Fruit fly (Drosophila melanogaster): ENCODE results near the gene inaF-A.

Gene inaF-A

dm6 chrX:11685918-11686640 is 47.6 kb downstream of the inaF-A start (continued):
- peak; percentile 59 for TF ChIP-seq nau (GFP tag; optimal IDR thresholded peaks at IDR 0.05)
- peak; percentile 3 for TF ChIP-seq sd (tag; optimal IDR thresholded peaks at IDR 0.05)
- peak; percentile 4 for TF ChIP-seq CG12236 (GFP tag; optimal IDR thresholded peaks at IDR 0.05)
- no peak for TF ChIP-seq NfI (GFP tag; optimal IDR thresholded peaks at IDR 0.05)
- no peak for TF ChIP-seq tio (GFP tag; optimal IDR thresholded peaks at IDR 0.05)
- no peak for TF ChIP-seq dmrt11E (tag; optimal IDR thresholded peaks at IDR 0.05)
- TF ChIP-seq Nf-YC (tag; optimal IDR thresholded peaks at IDR 0.05) = peak; percentile 40
- no peak for TF ChIP-seq klu (GFP tag; IDR thresholded peaks at IDR 0.05)
- TF ChIP-seq CG3407 (GFP tag; optimal IDR thresholded peaks at IDR 0.05) = no peak
- peak; percentile 80 for TF ChIP-seq CG17385 (GFP tag; optimal IDR thresholded peaks at IDR 0.05)
- TF ChIP-seq CG6683 (GFP tag; optimal IDR thresholded peaks at IDR 0.05) = peak; percentile 61
- no peak for TF ChIP-seq CG2129 (GFP tag; IDR thresholded peaks at IDR 0.05; ENCODE audit: partially characterized antibody)
- TF ChIP-seq jigr1 (GFP tag; IDR thresholded peaks at IDR 0.05) = no peak
- TF ChIP-seq CG3838 (GFP tag; optimal IDR thresholded peaks at IDR 0.05) = no peak
- TF ChIP-seq CG12155 (GFP tag; optimal IDR thresholded peaks at IDR 0.05) = no peak
- no peak for TF ChIP-seq CG6791 (GFP tag; IDR thresholded peaks at IDR 0.05; ENCODE audit: partially characterized antibody)
- no peak for TF ChIP-seq CG14050 (GFP tag; IDR thresholded peaks at IDR 0.05)
- TF ChIP-seq pzg (GFP tag; optimal IDR thresholded peaks at IDR 0.05) = no peak
- TF ChIP-seq CG30020 (tag; optimal IDR thresholded peaks at IDR 0.05) = no peak
- no peak for TF ChIP-seq Blimp-1 (GFP tag; optimal IDR thresholded peaks at IDR 0.05)
- no peak for TF ChIP-seq CG9817 (tag; optimal IDR thresholded peaks at IDR 0.05)
- TF ChIP-seq insv (GFP tag; optimal IDR thresholded peaks at IDR 0.05) = no peak
- no peak for TF ChIP-seq CG8089 (GFP tag; optimal IDR thresholded peaks at IDR 0.05)
- no peak for TF ChIP-seq CG7745 (tag; optimal IDR thresholded peaks at IDR 0.05)
- TF ChIP-seq pho (GFP tag; optimal IDR thresholded peaks at IDR 0.05) = peak; percentile 27
- no peak for TF ChIP-seq Fer2 (tag; optimal IDR thresholded peaks at IDR 0.05)
- no peak for TF ChIP-seq CG10654 (GFP tag; optimal IDR thresholded peaks at IDR 0.05)
- no peak for TF ChIP-seq CG11723 (GFP tag; optimal IDR thresholded peaks at IDR 0.05)
- no peak for TF ChIP-seq CG10979 (tag; optimal IDR thresholded peaks at IDR 0.05)
- TF ChIP-seq CG12744 (GFP tag; optimal IDR thresholded peaks at IDR 0.05) = no peak
- no peak for TF ChIP-seq Dll (GFP tag; IDR thresholded peaks at IDR 0.05; ENCODE audit: partially characterized antibody)
- no peak for TF ChIP-seq CG3065 (GFP tag; optimal IDR thresholded peaks at IDR 0.05)
- peak; percentile 15 for TF ChIP-seq CG2875 (GFP tag; optimal IDR thresholded peaks at IDR 0.05)
- no peak for TF ChIP-seq MESR4 (GFP tag; optimal IDR thresholded peaks at IDR 0.05)
- peak; percentile 49 for TF ChIP-seq Meics (GFP tag; optimal IDR thresholded peaks at IDR 0.05)
- no peak for TF ChIP-seq CG5245 (GFP tag; optimal IDR thresholded peaks at IDR 0.05)
- no peak for TF ChIP-seq dimm (GFP tag; IDR thresholded peaks at IDR 0.05)
- TF ChIP-seq Doc2 (GFP tag; IDR thresholded peaks at IDR 0.05) = no peak
- no peak for TF ChIP-seq zf30C (GFP tag; optimal IDR thresholded peaks at IDR 0.05)
- no peak for TF ChIP-seq Gug (GFP tag; IDR thresholded peaks at IDR 0.05)
- TF ChIP-seq wor (GFP tag; IDR thresholded peaks at IDR 0.05) = no peak
- TF ChIP-seq CG7556 (GFP tag; optimal IDR thresholded peaks at IDR 0.05) = peak; percentile 28
- TF ChIP-seq sens (GFP tag) = peak; percentile 85
- peak; percentile 5 for TF ChIP-seq CG6254 (GFP tag; optimal IDR thresholded peaks at IDR 0.05)
- TF ChIP-seq ttk (GFP tag; IDR thresholded peaks at IDR 0.05) = no peak
- TF ChIP-seq ab (GFP tag; optimal IDR thresholded peaks at IDR 0.05) = no peak
- no peak for TF ChIP-seq dati (GFP tag; IDR thresholded peaks at IDR 0.05)
- TF ChIP-seq fd64A (GFP tag; optimal IDR thresholded peaks at IDR 0.05) = no peak
- TF ChIP-seq unc-4 (GFP tag; IDR thresholded peaks at IDR 0.05; ENCODE audit: partially characterized antibody) = 0 out of 2 replicates have a peak, but pooled peaks have one; percentile 37
- peak; percentile 6 for TF ChIP-seq crc (GFP tag; optimal IDR thresholded peaks at IDR 0.05)

Data from whole organism, embryonic.